ENCODE assay signal across 2 fruit fly cellular contexts in genomic region chr2L:10268688-10269087, dm6.
TF ChIP-seq lines count a peak whose summit lies in the region.

CG4957 (plus strand) TSS chr2L:10268872.

- TF ChIP-seq CTCF in whole organism, embryonic (GFP tag; optimal IDR thresholded peaks at IDR 0.05; lab: Kevin White, UChicago), result no peak

TF ChIP-seq in whole organism, embryonic, 481 proteins besides CTCF, POLR2A, EP300 and RAD21:
- TF ChIP-seq MBD-R2 (GFP tag; IDR thresholded peaks at IDR 0.05; lab: Robert Waterston, UW) (peak; percentile 52), Deaf1 (tag; optimal IDR thresholded peaks at IDR 0.05; lab: Kevin White, UChicago) (no peak), stwl (tag; optimal IDR thresholded peaks at IDR 0.05; lab: Kevin White, UChicago) (peak; percentile 30), gfzf (GFP tag; optimal IDR thresholded peaks at IDR 0.05; lab: Kevin White, UChicago) (peak; percentile 70), fru (optimal IDR thresholded peaks at IDR 0.05; lab: Kevin White, UChicago) (no peak), CG30431 (GFP tag; optimal IDR thresholded peaks at IDR 0.05; lab: Kevin White, UChicago) (no peak), CG9797 (GFP tag; optimal IDR thresholded peaks at IDR 0.05; lab: Kevin White, UChicago) (peak; percentile 30), CG16863 (GFP tag; optimal IDR thresholded peaks at IDR 0.05; lab: Kevin White, UChicago) (no peak), Dp (GFP tag; optimal IDR thresholded peaks at IDR 0.05; lab: Kevin White, UChicago) (peak; percentile 18), E2f2 (GFP tag; IDR thresholded peaks at IDR 0.05; lab: Robert Waterston, UW) (peak; percentile 46), nerfin-1 (tag; optimal IDR thresholded peaks at IDR 0.05; lab: Kevin White, UChicago) (peak; percentile 9), sd (tag; optimal IDR thresholded peaks at IDR 0.05; lab: Kevin White, UChicago) (peak; percentile 79), E2f1 (GFP tag; IDR thresholded peaks at IDR 0.05; lab: Robert Waterston, UW) (no peak), Ets97D (GFP tag; optimal IDR thresholded peaks at IDR 0.05; lab: Kevin White, UChicago) (peak; percentile 14), amos (GFP tag; IDR thresholded peaks at IDR 0.05; lab: Robert Waterston, UW; ENCODE audit: partially characterized antibody) (no peak), sens (GFP tag; lab: Kevin White, UChicago) (peak; percentile 53), pzg (GFP tag; optimal IDR thresholded peaks at IDR 0.05; lab: Kevin White, UChicago) (peak; percentile 33), Pdp1 (GFP tag; optimal IDR thresholded peaks at IDR 0.05; lab: Kevin White, UChicago) (peak in 1 of 2 experiments; percentile 78), CG1529 (GFP tag; optimal IDR thresholded peaks at IDR 0.05; lab: Kevin White, UChicago) (no peak), CG34224 (GFP tag; IDR thresholded peaks at IDR 0.05; lab: Robert Waterston, UW; ENCODE audit: partially characterized antibody) (0 out of 3 replicates have a peak, but pooled peaks have one; percentile 14), chinmo (GFP tag; IDR thresholded peaks at IDR 0.05; lab: Robert Waterston, UW; ENCODE audit: partially characterized antibody) (0 out of 4 replicates have a peak, but pooled peaks have one; percentile 25), Fer3 (tag; optimal IDR thresholded peaks at IDR 0.05; lab: Kevin White, UChicago) (no peak), da (GFP tag; optimal IDR thresholded peaks at IDR 0.05; lab: Kevin White, UChicago) (no peak), Mrtf (GFP tag; IDR thresholded peaks at IDR 0.05; lab: Robert Waterston, UW) (no peak)
TF ChIP-seq in whole organism, embryonic: peak in this region for 14.

TF ChIP-seq in whole organism, wandering third instar larva, 38 proteins besides CTCF, POLR2A, EP300 and RAD21:
- TF ChIP-seq Myc (optimal IDR thresholded peaks at IDR 0.05; lab: Kevin White, UChicago) (peak; percentile 26), dsf (GFP tag; optimal IDR thresholded peaks at IDR 0.05; lab: Kevin White, UChicago; ENCODE audit: borderline replicate concordance) (no peak), HLH106 (tag; optimal IDR thresholded peaks at IDR 0.05; lab: Kevin White, UChicago) (no peak)
